Worm (Caenorhabditis elegans) whole organism, L1 larva: Measurements from ENCODE around the gene K03H6.1.

ENCODE experiments used
- F16B12.6 ChIP-seq: fragments of 150-350 bp; optimal IDR thresholded peaks from 2 replicates; lab custom pipeline; 2014; ENCODE audit warnings: missing biosample characterization, missing genetic modification characterization
- aly-2 ChIP-seq: fragments of 150-350 bp; optimal IDR thresholded peaks from 2 replicates; lab custom pipeline; 2014; ENCODE audit warnings: missing biosample characterization, missing genetic modification characterization
- ceh-63 ChIP-seq: fragments of 200-800 bp; sonication (Bioruptor generic); optimal IDR thresholded peaks from 2 replicates; lab custom pipeline; 2018; ENCODE audit warnings: mild to moderate bottlenecking, missing genetic modification characterization, missing compliant biosample characterization
- ceh-8 ChIP-seq: fragments of 200-800 bp; sonication (Bioruptor generic); optimal IDR thresholded peaks from 2 replicates; lab custom pipeline; 2018; ENCODE audit warnings: mild to moderate bottlenecking, missing genetic modification characterization, moderate library complexity, missing compliant biosample characterization
- ceh-88 ChIP-seq: fragments of 200-800 bp; sonication (Bioruptor generic); IDR thresholded peaks from 2 replicates; pipeline ENCODE4 v1.3.6; 2022; ENCODE audit warnings: missing genetic modification characterization, missing compliant biosample characterization
- efl-1 ChIP-seq, 4 experiments: fragments of 150-350 bp; optimal IDR thresholded peaks in 3 of 4; peaks in 1 of 4; 1 replicate in 1 of 4; 2 replicates in 3 of 4; lab custom pipeline; 2014; ENCODE audit warnings: missing biosample characterization in 2 of 4, missing genetic modification characterization in 2 of 4, missing genetic modification reagents in 2 of 4
- egl-27 ChIP-seq, 2 experiments: fragments of 150-350 bp in 1 of 2; sonication (generic microtip); optimal IDR thresholded peaks; 3 replicates each; lab custom pipeline; 2017 to 2018; ENCODE audit warnings: missing biosample characterization in 2 of 2, missing genetic modification characterization in 2 of 2, missing genetic modification reagents in 2 of 2
- elt-2 ChIP-seq: sonication (generic microtip); optimal IDR thresholded peaks from 2 replicates; lab custom pipeline; 2016; ENCODE audit warnings: missing genetic modification characterization, mild to moderate bottlenecking, inconsistent platforms, missing compliant biosample characterization, missing genetic modification reagents
- elt-3 ChIP-seq, 6 experiments: fragments of 150-350 bp in 1 of 6; sonication (generic microtip); optimal IDR thresholded peaks; 2 replicates each; lab custom pipeline; 2017 to 2018; ENCODE audit warnings: missing biosample characterization in 6 of 6, missing genetic modification characterization in 6 of 6, inconsistent platforms in 1 of 6
- fkh-4 ChIP-seq: sonication (generic microtip); optimal IDR thresholded peaks from 2 replicates; lab custom pipeline; 2016; ENCODE audit warnings: missing compliant biosample characterization, missing genetic modification characterization, borderline replicate concordance
- grh-1 ChIP-seq: fragments of 200-800 bp; sonication (Bioruptor generic); IDR thresholded peaks from 2 replicates; pipeline ENCODE4 v1.3.6; 2022; ENCODE audit warnings: missing genetic modification reagents, missing genetic modification characterization, missing compliant biosample characterization
- hlh-17 ChIP-seq: fragments of 200-800 bp; sonication (Bioruptor generic); optimal IDR thresholded peaks from 2 replicates; lab custom pipeline; 2018; ENCODE audit warnings: missing genetic modification characterization, mild to moderate bottlenecking, missing compliant biosample characterization, moderate library complexity, borderline replicate concordance
- irx-1 ChIP-seq: sonication (generic microtip); optimal IDR thresholded peaks from 2 replicates; lab custom pipeline; 2016; ENCODE audit warnings: missing genetic modification characterization, missing compliant biosample characterization
- lin-39 ChIP-seq: fragments of 150-350 bp; optimal IDR thresholded peaks from 2 replicates; lab custom pipeline; 2014; ENCODE audit warnings: missing biosample characterization, missing genetic modification reagents, missing genetic modification characterization
- lir-3 ChIP-seq: sonication (generic microtip); optimal IDR thresholded peaks from 2 replicates; lab custom pipeline; 2016; ENCODE audit warnings: mild to moderate bottlenecking, missing genetic modification characterization, moderate library complexity, missing compliant biosample characterization; ENCODE audit not compliant: poor library complexity
- mdl-1 ChIP-seq, 2 experiments: fragments of 150-350 bp; optimal IDR thresholded peaks; 2 replicates each; lab custom pipeline; 2014 to 2017; ENCODE audit warnings: missing biosample characterization in 2 of 2, missing genetic modification characterization in 2 of 2, inconsistent platforms in 1 of 2
- mep-1 ChIP-seq: fragments of 150-350 bp; optimal IDR thresholded peaks from 2 replicates; lab custom pipeline; 2014; ENCODE audit warnings: missing biosample characterization, missing genetic modification characterization
- nhr-28 ChIP-seq: fragments of 150-350 bp; optimal IDR thresholded peaks from 2 replicates; lab custom pipeline; 2014; ENCODE audit warnings: missing biosample characterization, missing genetic modification characterization
- nhr-47 ChIP-seq: sonication (generic microtip); optimal IDR thresholded peaks from 2 replicates; lab custom pipeline; 2016; ENCODE audit warnings: mild to moderate bottlenecking, missing genetic modification characterization, moderate library complexity, missing compliant biosample characterization
- nhr-77 ChIP-seq: fragments of 150-350 bp; optimal IDR thresholded peaks from 2 replicates; lab custom pipeline; 2014; ENCODE audit warnings: missing biosample characterization, missing genetic modification characterization
- nhr-90 ChIP-seq: sonication (generic microtip); optimal IDR thresholded peaks from 2 replicates; lab custom pipeline; 2016; ENCODE audit warnings: mild to moderate bottlenecking, missing genetic modification characterization, missing compliant biosample characterization; ENCODE audit not compliant: poor library complexity
- pag-3 ChIP-seq: sonication (generic microtip); optimal IDR thresholded peaks from 2 replicates; lab custom pipeline; 2017; ENCODE audit warnings: missing genetic modification characterization, mild to moderate bottlenecking, missing compliant biosample characterization, antibody characterized with exemption, borderline replicate concordance; ENCODE audit not compliant: insufficient read depth
- pqm-1 ChIP-seq: sonication (generic microtip); optimal IDR thresholded peaks from 3 replicates; lab custom pipeline; 2017; ENCODE audit warnings: missing biosample characterization, missing genetic modification characterization
- rnt-1 ChIP-seq: sonication (generic microtip); optimal IDR thresholded peaks from 2 replicates; lab custom pipeline; 2016; ENCODE audit warnings: mild to moderate bottlenecking, missing genetic modification characterization, moderate library complexity, missing compliant biosample characterization
- snpc-4 ChIP-seq: fragments of 150-350 bp; optimal IDR thresholded peaks from 2 replicates; lab custom pipeline; 2014; ENCODE audit warnings: missing biosample characterization, missing genetic modification characterization
- sox-4 ChIP-seq: sonication (generic microtip); optimal IDR thresholded peaks from 2 replicates; lab custom pipeline; 2016; ENCODE audit warnings: missing genetic modification characterization, missing compliant biosample characterization
- sptf-1 ChIP-seq: fragments of 150-350 bp; optimal IDR thresholded peaks from 2 replicates; lab custom pipeline; 2014; ENCODE audit warnings: missing biosample characterization, missing genetic modification characterization
- sup-37 ChIP-seq: fragments of 200-800 bp; sonication (Bioruptor generic); optimal IDR thresholded peaks from 2 replicates; lab custom pipeline; 2018; ENCODE audit warnings: mild to moderate bottlenecking, missing genetic modification characterization, missing compliant biosample characterization
- swsn-7 ChIP-seq: sonication (generic microtip); optimal IDR thresholded peaks from 2 replicates; lab custom pipeline; 2016; ENCODE audit warnings: missing genetic modification characterization, missing compliant biosample characterization
- unc-62 ChIP-seq: fragments of 150-350 bp; optimal IDR thresholded peaks from 2 replicates; lab custom pipeline; 2014; ENCODE audit warnings: missing biosample characterization, missing genetic modification reagents, missing genetic modification characterization
- unc-86 ChIP-seq: sonication (generic microtip); optimal IDR thresholded peaks from 2 replicates; lab custom pipeline; 2016; ENCODE audit warnings: missing genetic modification characterization, missing compliant biosample characterization
- unc-98 ChIP-seq: fragments of 200-800 bp; sonication (Bioruptor generic); IDR thresholded peaks from 2 replicates; pipeline ENCODE4 v1.3.6; 2022; ENCODE audit warnings: missing genetic modification characterization, missing compliant biosample characterization
- xbp-1 ChIP-seq: sonication (generic microtip); optimal IDR thresholded peaks from 2 replicates; lab custom pipeline; 2016; ENCODE audit warnings: missing genetic modification characterization, missing compliant biosample characterization
- zag-1 ChIP-seq: fragments of 150-350 bp; optimal IDR thresholded peaks from 2 replicates; lab custom pipeline; 2014; ENCODE audit warnings: missing biosample characterization, missing genetic modification characterization
- ztf-11 ChIP-seq, 2 experiments: sonication (generic microtip); optimal IDR thresholded peaks; 2 replicates each; lab custom pipeline; 2016 to 2017; ENCODE audit warnings: missing genetic modification characterization in 2 of 2, missing biosample characterization in 1 of 2, missing compliant biosample characterization in 1 of 2

The K03H6.1 gene

ce11 chrIV:1550131-1550530 lies 26.6 kb downstream of the K03H6.1 start, which contains the start of gene C34H4.5:
Gene C34H4.5 (minus strand): TSS chrIV:1550231.
- TF ChIP-seq swsn-7: no peak
- TF ChIP-seq rnt-1: no peak
- TF ChIP-seq mdl-1 (tag; optimal IDR thresholded peaks at IDR 0.05; lab: Kevin White, UChicago): no peak
- TF ChIP-seq unc-62 (GFP tag; lab: Kevin White, UChicago): no peak
- TF ChIP-seq aly-2 (tag; lab: Kevin White, UChicago): no peak
- TF ChIP-seq elt-3 (tag; optimal IDR thresholded peaks at IDR 0.05; lab: Kevin White, UChicago): no peak
- TF ChIP-seq irx-1 (tag; lab: Kevin White, UChicago): no peak
- TF ChIP-seq egl-27 (tag; optimal IDR thresholded peaks at IDR 0.05; lab: Kevin White, UChicago): no peak
- TF ChIP-seq elt-2 (tag; lab: Kevin White, UChicago): no peak
- no peak for TF ChIP-seq snpc-4 (tag; lab: Kevin White, UChicago)

DNA sequence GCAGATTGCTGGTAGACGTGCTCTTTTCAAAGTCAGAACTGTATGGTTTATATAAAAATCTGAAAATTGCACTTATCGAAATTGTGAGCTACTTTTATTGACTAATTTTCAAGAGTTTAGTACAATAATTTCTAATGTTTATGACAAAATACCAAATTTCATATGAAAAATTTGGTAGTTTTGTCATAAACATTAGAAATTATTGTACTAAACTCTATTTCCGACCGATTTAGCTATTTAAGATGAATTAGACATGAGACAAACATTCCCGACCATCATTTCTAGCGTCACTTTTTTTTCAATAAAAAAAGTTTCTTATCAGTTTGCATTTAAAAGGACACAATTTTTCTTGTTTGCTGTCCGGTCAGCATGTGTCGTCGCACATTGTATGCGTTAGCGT lies 27.1 kb downstream of the K03H6.1 start, which contains the start of gene tag-244:
Gene tag-244, plus strand, starts transcription at position 301 of the 400 bp plus-strand sequence.
- no peak for TF ChIP-seq nhr-28 (tag; lab: Kevin White, UChicago)
- no peak for TF ChIP-seq ceh-63 (GFP tag; lab: Kevin White, UChicago)
- TF ChIP-seq nhr-77 (tag; lab: Kevin White, UChicago): no peak
- no peak for TF ChIP-seq lin-39
- TF ChIP-seq sox-4 (tag; lab: Kevin White, UChicago): no peak
- TF ChIP-seq nhr-47 (tag; lab: Kevin White, UChicago): no peak
- no peak for TF ChIP-seq nhr-90 (tag; lab: Kevin White, UChicago)
- TF ChIP-seq ztf-11 (tag; optimal IDR thresholded peaks at IDR 0.05; lab: Kevin White, UChicago): no peak
- no peak for TF ChIP-seq mep-1
- no peak for TF ChIP-seq mdl-1 (tag; optimal IDR thresholded peaks at IDR 0.05; lab: Kevin White, UChicago)
- TF ChIP-seq grh-1: no peak
- no peak for TF ChIP-seq snpc-4 (tag; lab: Kevin White, UChicago)
- TF ChIP-seq pqm-1: no peak
- TF ChIP-seq ceh-88 (GFP tag; lab: Robert Waterston, UW): no peak
- no peak for TF ChIP-seq lir-3
- no peak for TF ChIP-seq F16B12.6 (tag; lab: Kevin White, UChicago)
- no peak for TF ChIP-seq hlh-17 (GFP tag; lab: Kevin White, UChicago)

DNA sequence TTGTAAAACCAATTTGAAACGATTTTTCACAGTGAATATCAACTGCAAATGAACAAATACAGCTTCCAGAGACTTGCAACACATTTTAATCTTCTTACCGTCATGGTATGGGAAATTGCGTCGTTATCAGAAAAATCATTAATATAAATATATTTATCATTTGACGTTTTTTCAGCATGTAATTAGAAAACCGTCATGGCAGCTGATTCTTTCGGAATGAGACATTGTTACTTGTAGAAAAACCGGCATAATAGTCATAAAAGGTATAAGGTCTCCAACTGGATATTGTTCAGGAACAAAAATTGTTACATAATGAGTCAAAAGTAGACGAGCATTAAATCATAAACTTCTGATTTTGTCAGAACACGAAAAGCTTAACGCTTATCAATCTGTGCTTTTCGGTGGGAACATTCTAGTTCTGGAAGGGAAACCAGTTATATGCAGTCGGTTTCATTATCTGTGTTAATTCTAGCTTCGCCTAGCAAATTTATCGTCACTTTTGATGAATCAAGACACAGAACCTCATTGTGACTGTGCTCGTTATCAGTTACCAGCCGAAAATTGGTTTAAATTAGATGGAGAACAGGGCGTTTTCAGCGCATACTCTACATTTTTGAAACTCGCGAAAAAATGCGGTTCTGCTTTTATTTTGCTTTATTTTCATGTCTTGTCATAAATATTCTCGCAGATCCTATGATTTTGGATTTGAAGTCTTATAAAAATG lies 29.8 kb downstream of the K03H6.1 start, which contains the start of gene C34H4.2:
Gene C34H4.2, plus strand, starts transcription at position 558 of the 724 bp plus-strand sequence.
- TF ChIP-seq efl-1 (optimal IDR thresholded peaks at IDR 0.05; lab: Kevin White, UChicago) (no peak), efl-1 (GFP tag; optimal IDR thresholded peaks at IDR 0.05 in 1 of 2; lab: Kevin White, UChicago) (peak in 1 of 2 experiments; percentile 11), elt-2 (tag; lab: Kevin White, UChicago) (peak; percentile 35), elt-3 (tag; optimal IDR thresholded peaks at IDR 0.05; lab: Kevin White, UChicago) (no peak), lin-39 (no peak), sup-37 (GFP tag; lab: Kevin White, UChicago) (no peak), xbp-1 (no peak), unc-98 (GFP tag; lab: Robert Waterston, UW) (no peak), ceh-88 (GFP tag; lab: Robert Waterston, UW) (no peak), ceh-8 (no peak), sptf-1 (no peak), zag-1 (no peak), pqm-1 (no peak)

DNA sequence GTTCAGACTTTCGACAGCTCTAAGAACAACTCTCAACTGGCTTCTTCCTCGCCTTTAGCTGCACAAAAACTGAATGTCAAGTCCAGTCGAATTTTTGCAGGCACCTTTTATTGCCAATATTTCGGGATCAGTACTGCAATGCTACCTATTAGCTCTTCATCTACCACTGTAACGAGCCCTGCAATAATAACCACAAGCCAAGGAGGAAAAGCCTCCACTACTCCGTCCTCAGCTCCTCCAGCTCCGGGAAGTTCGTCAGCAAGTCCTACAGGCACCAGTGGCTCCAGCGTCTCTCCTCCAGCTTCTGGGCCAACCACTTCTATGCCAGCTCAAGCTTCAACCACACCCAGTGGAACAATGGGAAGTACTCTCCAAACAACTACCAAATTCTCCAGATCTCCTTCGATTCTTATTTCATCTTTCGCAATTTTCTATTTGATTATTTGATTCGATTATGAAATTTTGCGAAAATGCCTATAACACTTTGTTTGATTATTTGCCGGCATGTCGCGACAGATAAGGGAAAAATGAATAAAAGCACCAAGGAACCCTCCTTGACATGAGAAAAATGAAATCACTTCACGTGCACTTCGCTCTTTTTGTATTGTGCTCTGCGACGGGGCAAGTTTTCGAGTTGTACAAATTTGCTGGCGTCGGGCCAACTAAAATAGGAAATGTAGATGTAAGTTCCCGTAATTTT lies 31.7 kb downstream of the K03H6.1 start, which contains the start of gene C34H4.1:
Gene C34H4.1, plus strand, starts transcription at position 559 of the 700 bp plus-strand sequence.
- TF ChIP-seq unc-86 (tag; lab: Kevin White, UChicago) (no peak), ztf-11 (tag; optimal IDR thresholded peaks at IDR 0.05; lab: Kevin White, UChicago) (no peak), unc-98 (GFP tag; lab: Robert Waterston, UW) (no peak), fkh-4 (tag; lab: Kevin White, UChicago) (no peak), efl-1 (optimal IDR thresholded peaks at IDR 0.05; lab: Kevin White, UChicago) (no peak), efl-1 (GFP tag; optimal IDR thresholded peaks at IDR 0.05 in 1 of 2; lab: Kevin White, UChicago) (peak in 1 of 2 experiments; percentile 58), pag-3 (tag; lab: Kevin White, UChicago) (no peak), elt-2 (tag; lab: Kevin White, UChicago) (peak; percentile 31), egl-27 (tag; optimal IDR thresholded peaks at IDR 0.05; lab: Kevin White, UChicago) (no peak)
